Fruit fly (Drosophila melanogaster): ENCODE data around the gene ntc.

Gene ntc

dm6 chr3L:3785688-3786087, 20.6 kb downstream of the ntc start (continued):
- TF ChIP-seq CG13287 (GFP tag; IDR thresholded peaks at IDR 0.05; ENCODE audit: partially characterized antibody) (no peak), CG34422 (GFP tag; IDR thresholded peaks at IDR 0.05) (peak; percentile 28; the same call in 1 of the 3 replicates), CG6175 (GFP tag; IDR thresholded peaks at IDR 0.05) (no peak), CG8388 (GFP tag; optimal IDR thresholded peaks at IDR 0.05) (peak; percentile 19), CG11398 (GFP tag; optimal IDR thresholded peaks at IDR 0.05) (no peak), CG12659 (GFP tag; optimal IDR thresholded peaks at IDR 0.05) (no peak), esg (GFP tag; conservative IDR thresholded peaks at IDR 0.05) (no peak), Meics (GFP tag; optimal IDR thresholded peaks at IDR 0.05) (no peak), CG9437 (GFP tag; optimal IDR thresholded peaks at IDR 0.05) (no peak), Max (GFP tag; optimal IDR thresholded peaks at IDR 0.05) (no peak), Fer3 (tag; optimal IDR thresholded peaks at IDR 0.05) (no peak), Trl (optimal IDR thresholded peaks at IDR 0.05) (no peak), Trl (GFP tag; optimal IDR thresholded peaks at IDR 0.05) (peak; percentile 1), Fer2 (tag; optimal IDR thresholded peaks at IDR 0.05) (no peak), ro (GFP tag; IDR thresholded peaks at IDR 0.05) (no peak), luna (GFP tag; optimal IDR thresholded peaks at IDR 0.05) (no peak), Hmr (GFP tag; optimal IDR thresholded peaks at IDR 0.05) (no peak), CG34224 (GFP tag; IDR thresholded peaks at IDR 0.05; ENCODE audit: partially characterized antibody) (no peak), Sox100B (GFP tag; optimal IDR thresholded peaks at IDR 0.05) (no peak), ind (GFP tag; optimal IDR thresholded peaks at IDR 0.05) (peak; percentile 27), aop (GFP tag; IDR thresholded peaks at IDR 0.05) (no peak), CG8924 (tag; optimal IDR thresholded peaks at IDR 0.05) (no peak), sug (tag; optimal IDR thresholded peaks at IDR 0.05) (no peak), CG1024 (GFP tag; IDR thresholded peaks at IDR 0.05) (0 out of 2 replicates have a peak, but pooled peaks have one; percentile 8), salm (tag; optimal IDR thresholded peaks at IDR 0.05) (no peak), Nf-YC (tag; optimal IDR thresholded peaks at IDR 0.05) (no peak), hkb (optimal IDR thresholded peaks at IDR 0.05) (no peak), hkb (GFP tag; IDR thresholded peaks at IDR 0.05) (peak; percentile 49; the same call in 1 of the 2 replicates), jumu (GFP tag; optimal IDR thresholded peaks at IDR 0.05) (no peak), sqz (GFP tag; optimal IDR thresholded peaks at IDR 0.05) (no peak), CG3407 (GFP tag; optimal IDR thresholded peaks at IDR 0.05) (no peak), CG9609 (GFP tag; optimal IDR thresholded peaks at IDR 0.05) (no peak), Dfd (GFP tag; optimal IDR thresholded peaks at IDR 0.05) (no peak), tup (GFP tag; optimal IDR thresholded peaks at IDR 0.05) (no peak), GATAe (GFP tag; conservative IDR thresholded peaks at IDR 0.05) (no peak), Myb (GFP tag; optimal IDR thresholded peaks at IDR 0.05) (no peak), CG33213 (GFP tag; optimal IDR thresholded peaks at IDR 0.05) (no peak), ERR (GFP tag; optimal IDR thresholded peaks at IDR 0.05) (no peak), fd64A (GFP tag; optimal IDR thresholded peaks at IDR 0.05) (no peak), CG2202 (tag; optimal IDR thresholded peaks at IDR 0.05) (no peak), pros (GFP tag; optimal IDR thresholded peaks at IDR 0.05) (no peak), CG10543 (GFP tag; optimal IDR thresholded peaks at IDR 0.05) (no peak), wdn (GFP tag; IDR thresholded peaks at IDR 0.05) (no peak), nmo (GFP tag; optimal IDR thresholded peaks at IDR 0.05) (peak; percentile 16), CG6683 (GFP tag; optimal IDR thresholded peaks at IDR 0.05) (no peak), sens (GFP tag) (peak; percentile 10), CG17612 (GFP tag; IDR thresholded peaks at IDR 0.05) (0 out of 2 replicates have a peak, but pooled peaks have one; percentile 37), dati (GFP tag; IDR thresholded peaks at IDR 0.05) (no peak), CG18262 (tag; optimal IDR thresholded peaks at IDR 0.05) (peak; percentile 41), CG9817 (tag; optimal IDR thresholded peaks at IDR 0.05) (no peak), CG30020 (tag; optimal IDR thresholded peaks at IDR 0.05) (no peak), C15 (GFP tag; IDR thresholded peaks at IDR 0.05) (no peak), CG10366 (GFP tag; IDR thresholded peaks at IDR 0.05) (peak; percentile 24; the same call in 1 of the 2 replicates)
